Worm (Caenorhabditis elegans): ENCODE data around the gene B0024.13.

Gene B0024.13

ce11 chrV:10352928-10353427, 32.5 kb downstream of the B0024.13 start, which contains the start of gene nol-56 (continued):
- no peak for TF ChIP-seq ccch-3 (GFP tag; optimal IDR thresholded peaks at IDR 0.05)
- no peak for TF ChIP-seq Y95B8A.8 (GFP tag; IDR thresholded peaks at IDR 0.05)
- TF ChIP-seq F57C9.4 (tag; optimal IDR thresholded peaks at IDR 0.05) = no peak
- no peak for TF ChIP-seq egl-18 (GFP tag; IDR thresholded peaks at IDR 0.05)
- TF ChIP-seq Y56A3A.18 (GFP tag; IDR thresholded peaks at IDR 0.05) = no peak
- TF ChIP-seq hlh-26 (GFP tag; conservative IDR thresholded peaks at IDR 0.05) = no peak
- no peak for TF ChIP-seq lin-26 (GFP tag; IDR thresholded peaks at IDR 0.05)
- TF ChIP-seq T26A5.8 (tag; optimal IDR thresholded peaks at IDR 0.05) = no peak
- peak; percentile 53 for TF ChIP-seq D2030.7 (GFP tag; IDR thresholded peaks at IDR 0.05)
- no peak for TF ChIP-seq hsf-1 (GFP tag; IDR thresholded peaks at IDR 0.05)
- TF ChIP-seq F52B5.7 (tag; optimal IDR thresholded peaks at IDR 0.05) = no peak
- peak; percentile 79 for TF ChIP-seq madf-3 (GFP tag; IDR thresholded peaks at IDR 0.05)
- TF ChIP-seq atf-7 (tag; optimal IDR thresholded peaks at IDR 0.05) = no peak
- TF ChIP-seq nhr-27 (tag; optimal IDR thresholded peaks at IDR 0.05) = no peak
- no peak for TF ChIP-seq zim-3 (tag; optimal IDR thresholded peaks at IDR 0.05)
- no peak for TF ChIP-seq dpff-1 (tag; optimal IDR thresholded peaks at IDR 0.05)
- peak; percentile 33; the same call in 1 of the 2 replicates for TF ChIP-seq lir-1 (GFP tag; conservative IDR thresholded peaks at IDR 0.05)
- TF ChIP-seq F55B11.4 (tag; optimal IDR thresholded peaks at IDR 0.05; ENCODE audit: borderline replicate concordance, insufficient read depth) = no peak
- TF ChIP-seq ekl-4 (GFP tag; IDR thresholded peaks at IDR 0.05) = no peak
- TF ChIP-seq B0035.1 (tag; optimal IDR thresholded peaks at IDR 0.05) = no peak
- TF ChIP-seq bed-1 (GFP tag; IDR thresholded peaks at IDR 0.05) = no peak
- no peak for TF ChIP-seq akir-1 (GFP tag; optimal IDR thresholded peaks at IDR 0.05)
- no peak for TF ChIP-seq F57A8.1 (GFP tag; optimal IDR thresholded peaks at IDR 0.05)
- peak; percentile 60 for TF ChIP-seq dpl-1 (GFP tag; optimal IDR thresholded peaks at IDR 0.05)
- no peak for TF ChIP-seq die-1 (tag; optimal IDR thresholded peaks at IDR 0.05)
- no peak for TF ChIP-seq aptf-2 (GFP tag; conservative IDR thresholded peaks at IDR 0.05)
- TF ChIP-seq hlh-12 (tag; optimal IDR thresholded peaks at IDR 0.05) = no peak
- no peak for TF ChIP-seq ceh-91 (GFP tag; IDR thresholded peaks at IDR 0.05)
- TF ChIP-seq lsy-27 (tag; optimal IDR thresholded peaks at IDR 0.05; ENCODE audit: borderline replicate concordance, insufficient read depth) = no peak
- no peak for TF ChIP-seq gei-17 (GFP tag; optimal IDR thresholded peaks at IDR 0.05)
- no peak for TF ChIP-seq Y79H2A.3 (GFP tag; conservative IDR thresholded peaks at IDR 0.05)
- TF ChIP-seq efl-1 (GFP tag; optimal IDR thresholded peaks at IDR 0.05) = peak; percentile 49
- peak; percentile 2 for TF ChIP-seq athp-1 (tag; optimal IDR thresholded peaks at IDR 0.05)
- TF ChIP-seq nfyb-1 (GFP tag; IDR thresholded peaks at IDR 0.05) = 0 out of 2 replicates have a peak, but pooled peaks have one; percentile 62
- no peak for TF ChIP-seq ztf-3 (GFP tag; optimal IDR thresholded peaks at IDR 0.05)
- TF ChIP-seq rpc-1 (optimal IDR thresholded peaks at IDR 0.05) = no peak
- TF ChIP-seq rpc-1 (tag; optimal IDR thresholded peaks at IDR 0.05) = no peak
- no peak for TF ChIP-seq snpc-3.4 (tag; optimal IDR thresholded peaks at IDR 0.05)
- peak; percentile 74 for TF ChIP-seq dox-1 (GFP tag; IDR thresholded peaks at IDR 0.05)
- 0 out of 2 replicates have a peak, but pooled peaks have one; percentile 25 for TF ChIP-seq hmg-20 (GFP tag; IDR thresholded peaks at IDR 0.05)
- peak; percentile 79 for TF ChIP-seq ZK185.1 (tag; optimal IDR thresholded peaks at IDR 0.05; ENCODE audit: poor library complexity, severe bottlenecking)
- no peak for TF ChIP-seq F10E7.11 (tag; optimal IDR thresholded peaks at IDR 0.05)
- TF ChIP-seq F37B4.10 (GFP tag; IDR thresholded peaks at IDR 0.05) = no peak
- TF ChIP-seq snpc-4 (GFP tag; optimal IDR thresholded peaks at IDR 0.05) = peak; percentile 17
- TF ChIP-seq snpc-4 (tag; optimal IDR thresholded peaks at IDR 0.05) = peak in 3 of 4 experiments; percentile 41 to 50 (median 48)
- TF ChIP-seq ets-4 (GFP tag; optimal IDR thresholded peaks at IDR 0.05) = no peak
- TF ChIP-seq tbp1 (GFP tag; optimal IDR thresholded peaks at IDR 0.05) = peak; percentile 47
- TF ChIP-seq egrh-3 (GFP tag; IDR thresholded peaks at IDR 0.05) = no peak
- peak; percentile 63 for TF ChIP-seq attf-5 (GFP tag; optimal IDR thresholded peaks at IDR 0.05)
